Worm (Caenorhabditis elegans) whole organism, L1 larva: Measurements from ENCODE around the gene lin-39.
A peak's percentile ranks its signal among the peaks of the same experiment; 100 is the strongest.

ENCODE experiments used
- C16A3.4 ChIP-seq: fragments of 150-350 bp; optimal IDR thresholded peaks from 2 replicates; lab custom pipeline; 2014; ENCODE audit warnings: missing biosample characterization, missing genetic modification characterization
- F16B12.6 ChIP-seq: fragments of 150-350 bp; optimal IDR thresholded peaks from 2 replicates; lab custom pipeline; 2014; ENCODE audit warnings: missing biosample characterization, missing genetic modification characterization
- aly-2 ChIP-seq: fragments of 150-350 bp; optimal IDR thresholded peaks from 2 replicates; lab custom pipeline; 2014; ENCODE audit warnings: missing biosample characterization, missing genetic modification characterization
- blmp-1 ChIP-seq: fragments of 150-350 bp; optimal IDR thresholded peaks from 2 replicates; lab custom pipeline; 2014; ENCODE audit warnings: missing biosample characterization, missing genetic modification characterization
- ceh-82 ChIP-seq, 3 experiments: fragments of 150-350 bp in 1 of 3; sonication (generic microtip) in 2 of 3; optimal IDR thresholded peaks; 2 replicates each; lab custom pipeline; 2014 to 2017; ENCODE audit warnings: missing biosample characterization in 3 of 3, missing genetic modification characterization in 3 of 3
- ceh-88 ChIP-seq: fragments of 200-800 bp; sonication (Bioruptor generic); IDR thresholded peaks from 2 replicates; pipeline ENCODE4 v1.3.6; 2022; ENCODE audit warnings: missing genetic modification characterization, missing compliant biosample characterization
- ceh-90 ChIP-seq: sonication (generic microtip); optimal IDR thresholded peaks from 2 replicates; lab custom pipeline; 2016; ENCODE audit warnings: missing genetic modification characterization, missing compliant biosample characterization
- dpl-1 ChIP-seq, 3 experiments: fragments of 150-350 bp in 2 of 3; sonication (generic microtip) in 1 of 3; optimal IDR thresholded peaks; 2 replicates each; lab custom pipeline; 2014 to 2017; ENCODE audit warnings: missing biosample characterization in 3 of 3, missing genetic modification characterization in 3 of 3, missing genetic modification reagents in 3 of 3
- efl-1 ChIP-seq, 4 experiments: fragments of 150-350 bp; optimal IDR thresholded peaks in 3 of 4; peaks in 1 of 4; 1 replicate in 1 of 4; 2 replicates in 3 of 4; lab custom pipeline; 2014; ENCODE audit warnings: missing biosample characterization in 2 of 4, missing genetic modification characterization in 2 of 4, missing genetic modification reagents in 2 of 4
- egl-13 ChIP-seq: sonication (generic microtip); optimal IDR thresholded peaks from 2 replicates; lab custom pipeline; 2016; ENCODE audit warnings: missing genotype, missing genetic modification reagents, missing genetic modification characterization, missing compliant biosample characterization
- elt-2 ChIP-seq: sonication (generic microtip); optimal IDR thresholded peaks from 2 replicates; lab custom pipeline; 2016; ENCODE audit warnings: missing genetic modification characterization, mild to moderate bottlenecking, inconsistent platforms, missing compliant biosample characterization, missing genetic modification reagents
- elt-3 ChIP-seq, 6 experiments: fragments of 150-350 bp in 1 of 6; sonication (generic microtip); optimal IDR thresholded peaks; 2 replicates each; lab custom pipeline; 2017 to 2018; ENCODE audit warnings: missing biosample characterization in 6 of 6, missing genetic modification characterization in 6 of 6, inconsistent platforms in 1 of 6
- ets-5 ChIP-seq: fragments of 200-800 bp; sonication (Bioruptor generic); IDR thresholded peaks from 2 replicates; pipeline ENCODE4 v1.3.6; 2022; ENCODE audit warnings: missing genetic modification characterization, missing compliant biosample characterization
- hpl-2 ChIP-seq: fragments of 150-350 bp; optimal IDR thresholded peaks from 2 replicates; lab custom pipeline; 2014; ENCODE audit warnings: missing biosample characterization, missing genetic modification reagents, missing genetic modification characterization
- lin-14 ChIP-seq: fragments of 200-800 bp; sonication (Bioruptor generic); optimal IDR thresholded peaks from 2 replicates; lab custom pipeline; 2018; ENCODE audit warnings: mild to moderate bottlenecking, missing genetic modification characterization, moderate library complexity, missing compliant biosample characterization
- lin-15B ChIP-seq: fragments of 150-350 bp; sonication (generic microtip); optimal IDR thresholded peaks from 3 replicates; lab custom pipeline; 2014; ENCODE audit warnings: missing biosample characterization, missing genetic modification characterization
- lin-35 ChIP-seq, 2 experiments: fragments of 150-350 bp; optimal IDR thresholded peaks; 2 replicates each; lab custom pipeline; 2014; ENCODE audit warnings: missing biosample characterization in 2 of 2, missing genetic modification characterization in 2 of 2, missing genetic modification reagents in 2 of 2
- lsy-2 ChIP-seq, 2 experiments: fragments of 150-350 bp; optimal IDR thresholded peaks; 2 replicates each; lab custom pipeline; 2014; ENCODE audit warnings: missing biosample characterization in 2 of 2, missing genetic modification characterization in 2 of 2
- mab-9 ChIP-seq: fragments of 200-800 bp; sonication (Bioruptor generic); IDR thresholded peaks from 2 replicates; pipeline ENCODE4 v1.3.6; 2022; ENCODE audit warnings: missing genetic modification reagents, missing genetic modification characterization, missing compliant biosample characterization
- mep-1 ChIP-seq: fragments of 150-350 bp; optimal IDR thresholded peaks from 2 replicates; lab custom pipeline; 2014; ENCODE audit warnings: missing biosample characterization, missing genetic modification characterization
- nhr-19 ChIP-seq: fragments of 200-800 bp; sonication (Bioruptor generic); conservative IDR thresholded peaks from 2 replicates; pipeline ENCODE4 v1.3.6; 2022; ENCODE audit warnings: missing genetic modification characterization, missing compliant biosample characterization
- nhr-20 ChIP-seq: sonication (generic microtip); optimal IDR thresholded peaks from 2 replicates; lab custom pipeline; 2016; ENCODE audit warnings: mild to moderate bottlenecking, missing genetic modification characterization, missing compliant biosample characterization
- nhr-28 ChIP-seq: fragments of 150-350 bp; optimal IDR thresholded peaks from 2 replicates; lab custom pipeline; 2014; ENCODE audit warnings: missing biosample characterization, missing genetic modification characterization
- nhr-47 ChIP-seq: sonication (generic microtip); optimal IDR thresholded peaks from 2 replicates; lab custom pipeline; 2016; ENCODE audit warnings: mild to moderate bottlenecking, missing genetic modification characterization, moderate library complexity, missing compliant biosample characterization
- nhr-71 ChIP-seq: sonication (generic microtip); optimal IDR thresholded peaks from 2 replicates; lab custom pipeline; 2016; ENCODE audit warnings: mild to moderate bottlenecking, missing genetic modification characterization, moderate library complexity, missing compliant biosample characterization
- nhr-85 ChIP-seq: sonication (generic microtip); peaks from one replicate; lab custom pipeline; 2016; ENCODE audit warnings: missing genetic modification characterization, inconsistent platforms, missing compliant biosample characterization
- nhr-90 ChIP-seq: sonication (generic microtip); optimal IDR thresholded peaks from 2 replicates; lab custom pipeline; 2016; ENCODE audit warnings: mild to moderate bottlenecking, missing genetic modification characterization, missing compliant biosample characterization; ENCODE audit not compliant: poor library complexity
- rnt-1 ChIP-seq: sonication (generic microtip); optimal IDR thresholded peaks from 2 replicates; lab custom pipeline; 2016; ENCODE audit warnings: mild to moderate bottlenecking, missing genetic modification characterization, moderate library complexity, missing compliant biosample characterization
- snu-23 ChIP-seq: sonication (generic microtip); optimal IDR thresholded peaks from 2 replicates; lab custom pipeline; 2016; ENCODE audit warnings: missing genetic modification characterization, missing compliant biosample characterization
- swsn-7 ChIP-seq: sonication (generic microtip); optimal IDR thresholded peaks from 2 replicates; lab custom pipeline; 2016; ENCODE audit warnings: missing genetic modification characterization, missing compliant biosample characterization
- tbx-2 ChIP-seq: sonication (generic microtip); optimal IDR thresholded peaks from 2 replicates; lab custom pipeline; 2016; ENCODE audit warnings: missing genetic modification characterization, missing compliant biosample characterization
- unc-130 ChIP-seq: fragments of 150-350 bp; optimal IDR thresholded peaks from 2 replicates; lab custom pipeline; 2017; ENCODE audit warnings: missing biosample characterization, missing genetic modification characterization, inconsistent platforms
- xbp-1 ChIP-seq: sonication (generic microtip); optimal IDR thresholded peaks from 2 replicates; lab custom pipeline; 2016; ENCODE audit warnings: missing genetic modification characterization, missing compliant biosample characterization
- ztf-11 ChIP-seq, 2 experiments: sonication (generic microtip); optimal IDR thresholded peaks; 2 replicates each; lab custom pipeline; 2016 to 2017; ENCODE audit warnings: missing genetic modification characterization in 2 of 2, missing biosample characterization in 1 of 2, missing compliant biosample characterization in 1 of 2

The lin-39 gene

ce11 chrIII:7536559-7536958 is at the start of gene lin-39:
Gene lin-39 (minus strand): TSS chrIII:7536632.
- peak in 1 of 2 experiments; percentile 47 for TF ChIP-seq lsy-2 (tag; optimal IDR thresholded peaks at IDR 0.05; lab: Kevin White, UChicago)
- peak; percentile 11 for TF ChIP-seq nhr-71 (tag; lab: Kevin White, UChicago)
- no peak for TF ChIP-seq ceh-90 (tag; lab: Kevin White, UChicago)
- no peak for TF ChIP-seq nhr-90 (tag; lab: Kevin White, UChicago)
- TF ChIP-seq lin-14 (GFP tag; lab: Kevin White, UChicago) = peak; percentile 68
- TF ChIP-seq rnt-1 = peak; percentile 38
- peak; percentile 43; the same call in 1 of the 2 replicates for TF ChIP-seq mab-9 (GFP tag; lab: Robert Waterston, UW)

- TF ChIP-seq egl-13 (no peak), nhr-20 (tag; lab: Kevin White, UChicago) (peak; percentile 26), tbx-2 (peak; percentile 14), xbp-1 (tag; lab: Kevin White, UChicago) (peak; percentile 30), efl-1 (optimal IDR thresholded peaks at IDR 0.05; lab: Kevin White, UChicago) (peak; percentile 54 to 60), efl-1 (GFP tag; optimal IDR thresholded peaks at IDR 0.05 in 1 of 2; lab: Kevin White, UChicago) (peak; percentile 60 to 74), lin-35 (GFP tag; optimal IDR thresholded peaks at IDR 0.05; lab: Kevin White, UChicago) (peak; percentile 15 to 66), C16A3.4 (tag; lab: Kevin White, UChicago) (peak; percentile 32), nhr-90 (tag; lab: Kevin White, UChicago) (peak; percentile 20), nhr-28 (tag; lab: Kevin White, UChicago) (no peak), ets-5 (GFP tag; lab: Robert Waterston, UW) (no peak), nhr-85 (tag; lab: Kevin White, UChicago) (peak; percentile 49), swsn-7 (tag; lab: Kevin White, UChicago) (peak; percentile 41), aly-2 (tag; lab: Kevin White, UChicago) (peak; percentile 16), elt-3 (tag; optimal IDR thresholded peaks at IDR 0.05; lab: Kevin White, UChicago) (peak in 1 of 6 experiments; percentile 23), unc-130 (peak; percentile 28), nhr-47 (tag; lab: Kevin White, UChicago) (peak; percentile 34), lin-15B (tag; lab: Kevin White, UChicago) (no peak), rnt-1 (peak; percentile 38), lin-14 (GFP tag; lab: Kevin White, UChicago) (peak; percentile 44), nhr-71 (tag; lab: Kevin White, UChicago) (peak; percentile 49), ceh-82 (tag; optimal IDR thresholded peaks at IDR 0.05; lab: Kevin White, UChicago) (peak; percentile 5 to 35 (median 16)), ztf-11 (tag; optimal IDR thresholded peaks at IDR 0.05; lab: Kevin White, UChicago) (no peak), mep-1 (tag; lab: Kevin White, UChicago) (peak; percentile 55), hpl-2 (GFP tag; lab: Kevin White, UChicago) (no peak), nhr-19 (GFP tag; lab: Robert Waterston, UW) (peak; percentile 32; the same call in 1 of the 2 replicates), lsy-2 (tag; optimal IDR thresholded peaks at IDR 0.05; lab: Kevin White, UChicago) (peak; percentile 67 to 74), blmp-1 (tag; lab: Kevin White, UChicago) (peak; percentile 60), dpl-1 (GFP tag; optimal IDR thresholded peaks at IDR 0.05; lab: Kevin White, UChicago) (peak; percentile 22 to 69 (median 57)), ceh-88 (GFP tag; lab: Robert Waterston, UW) (no peak), F16B12.6 (peak; percentile 90), snu-23 (GFP tag; lab: Kevin White, UChicago) (peak; percentile 44), elt-2 (tag; lab: Kevin White, UChicago) (no peak)
Measured at ce11 chrIII:7584131-7584646, 47.8 kb upstream of the lin-39 start, which contains the start of gene cup-5. Gene cup-5 (plus strand): TSS chrIII:7584181.

- TF ChIP-seq blmp-1 (tag; lab: Kevin White, UChicago) (peak; percentile 90), mab-9 (GFP tag; lab: Robert Waterston, UW) (no peak)
- TF ChIP-seq, all 84 proteins: peak for 1
Measured at ce11 chrIII:7582885-7583284, 46.5 kb upstream of the lin-39 start, which contains the start of gene R13A5.10. Gene R13A5.10 (minus strand): TSS chrIII:7582985.
